Worm (Caenorhabditis elegans): ENCODE results near the gene srb-18.

ce11 chrV:7558693-7559092 lies 43.7 kb downstream of the srb-18 start, which contains the start of gene ets-7:
- TF ChIP-seq snpc-4 (GFP tag; optimal IDR thresholded peaks at IDR 0.05), result no peak
- TF ChIP-seq snpc-4 (tag; optimal IDR thresholded peaks at IDR 0.05), result no peak
- no peak for TF ChIP-seq pha-4 (tag; optimal IDR thresholded peaks at IDR 0.05)
- no peak for TF ChIP-seq Y95B8A.8 (GFP tag; IDR thresholded peaks at IDR 0.05)
- no peak for TF ChIP-seq rec-8 (tag; optimal IDR thresholded peaks at IDR 0.05)
- no peak for TF ChIP-seq him-1 (tag; optimal IDR thresholded peaks at IDR 0.05)
- TF ChIP-seq snpc-1.1 (tag; optimal IDR thresholded peaks at IDR 0.05; ENCODE audit: insufficient read depth), result no peak
- no peak for TF ChIP-seq ets-4 (GFP tag; optimal IDR thresholded peaks at IDR 0.05)
- no peak for TF ChIP-seq D2030.7 (GFP tag; IDR thresholded peaks at IDR 0.05)
- TF ChIP-seq rpc-1 (optimal IDR thresholded peaks at IDR 0.05), result no peak
- no peak for TF ChIP-seq rpc-1 (tag; optimal IDR thresholded peaks at IDR 0.05)
- TF ChIP-seq dpl-1 (GFP tag; optimal IDR thresholded peaks at IDR 0.05), result no peak
- no peak for TF ChIP-seq F57A8.1 (GFP tag; optimal IDR thresholded peaks at IDR 0.05)
- TF ChIP-seq nhr-120 (GFP tag; IDR thresholded peaks at IDR 0.05), result no peak
- TF ChIP-seq athp-1 (tag; optimal IDR thresholded peaks at IDR 0.05), result no peak
- no peak for TF ChIP-seq nfya-2 (GFP tag; IDR thresholded peaks at IDR 0.05)

All from whole organism, young adult.